Fruit fly (Drosophila melanogaster) whole organism, larva: Measurements from ENCODE around the gene Sgs3.

Experiments used
- noc ChIP-seq: fragments of 200-800 bp; sonication (Bioruptor generic); optimal IDR thresholded peaks from 3 replicates; lab custom pipeline; 2019; ENCODE audit warnings: missing biosample characterization, mild to moderate bottlenecking, missing genetic modification characterization, moderate library complexity

The Sgs3 gene

DNA sequence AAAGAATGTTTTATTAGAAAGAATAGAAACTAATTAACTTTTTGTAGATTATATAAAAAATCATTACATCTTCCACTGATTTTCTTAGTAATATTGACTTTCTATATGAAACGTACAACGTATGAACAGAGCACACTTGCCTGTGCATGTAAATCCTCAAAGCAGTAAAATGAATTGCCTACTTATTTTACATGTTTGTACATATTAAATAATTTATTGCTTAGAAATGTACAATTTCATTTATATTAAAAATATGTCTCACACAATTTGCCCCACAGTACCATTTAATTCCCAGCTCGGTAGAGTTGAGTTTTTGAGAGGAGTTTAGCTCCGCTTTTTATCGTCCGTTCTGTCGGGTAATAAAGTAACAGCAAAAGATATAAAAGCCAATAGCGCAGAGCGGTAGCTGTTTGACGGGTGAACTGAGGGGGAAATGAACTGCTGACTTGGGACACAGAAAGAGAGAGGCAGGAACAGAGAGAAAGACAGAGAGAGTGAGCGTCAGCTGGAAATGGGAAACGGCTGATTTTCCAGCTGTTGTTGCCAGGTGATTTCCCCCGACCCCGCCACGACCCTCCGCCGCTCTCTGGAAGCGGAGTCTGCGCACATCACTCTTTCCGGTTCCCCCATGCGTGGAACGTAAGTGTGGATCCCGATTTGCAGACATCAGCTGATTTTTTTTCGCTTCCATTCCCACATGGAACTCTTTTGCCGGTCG, 18.8 kb upstream of the Sgs3 start:
- no peak for TF ChIP-seq noc (tag; lab: Kevin White, UChicago)

DNA sequence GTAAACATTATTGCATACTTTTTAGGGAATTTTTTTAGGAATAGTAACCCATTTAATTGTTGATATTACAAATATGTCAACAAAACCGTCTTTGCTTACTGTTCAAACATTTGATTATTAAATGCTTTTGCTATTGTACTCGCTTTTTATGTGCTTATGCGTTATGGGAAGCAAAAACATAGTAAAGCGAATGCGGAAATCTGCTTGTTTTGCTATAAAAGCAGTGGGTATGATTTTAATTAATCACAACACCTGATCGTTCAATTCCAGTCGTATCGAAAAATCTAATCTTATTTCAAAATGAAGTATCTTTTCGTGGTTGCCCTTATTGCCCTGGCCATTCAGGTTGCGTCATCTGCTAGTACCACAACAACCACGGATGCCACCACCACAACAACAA, 3.7 kb upstream of the Sgs3 start, which contains the start of gene CG33500:
Gene CG33500, plus strand, starts transcription at position 301 of the 400 bp plus-strand sequence.
- no peak for TF ChIP-seq noc (tag; lab: Kevin White, UChicago)

DNA sequence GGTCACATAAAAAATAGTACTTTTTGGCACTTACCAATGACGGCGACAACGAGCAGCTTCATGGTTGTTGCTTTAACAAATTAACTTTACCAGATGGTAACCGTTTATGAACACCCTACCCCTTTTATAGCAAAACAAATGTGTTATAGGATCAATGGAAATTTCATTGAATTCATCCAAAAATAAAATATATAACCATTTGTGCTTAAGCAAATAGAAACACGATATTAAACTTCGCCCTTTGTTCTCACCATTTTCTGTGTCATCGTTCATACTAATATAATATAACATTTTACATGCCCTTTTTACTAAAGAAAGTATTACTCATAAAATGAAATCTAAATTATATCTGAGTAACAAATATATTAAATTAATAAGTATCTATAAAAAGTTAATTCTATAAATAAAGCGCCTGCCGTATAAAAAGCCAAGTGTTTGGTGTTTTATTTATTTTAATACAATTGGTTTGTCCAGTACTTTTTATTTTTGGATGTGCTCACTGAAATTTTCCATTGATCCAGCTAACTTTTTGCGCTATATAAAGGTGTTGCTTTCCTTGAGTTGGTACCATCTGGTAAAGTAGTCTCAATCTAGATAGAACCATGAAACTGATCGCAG, 2.6 kb upstream of the Sgs3 start, which contains the start of the genes Sgs8 and Sgs7:
Gene Sgs8, minus strand, starts transcription at position 101 of the 618 bp plus-strand sequence.
Gene Sgs7, plus strand, starts transcription at position 568 of the 618 bp plus-strand sequence.
- TF ChIP-seq noc (tag; lab: Kevin White, UChicago) = no peak

DNA sequence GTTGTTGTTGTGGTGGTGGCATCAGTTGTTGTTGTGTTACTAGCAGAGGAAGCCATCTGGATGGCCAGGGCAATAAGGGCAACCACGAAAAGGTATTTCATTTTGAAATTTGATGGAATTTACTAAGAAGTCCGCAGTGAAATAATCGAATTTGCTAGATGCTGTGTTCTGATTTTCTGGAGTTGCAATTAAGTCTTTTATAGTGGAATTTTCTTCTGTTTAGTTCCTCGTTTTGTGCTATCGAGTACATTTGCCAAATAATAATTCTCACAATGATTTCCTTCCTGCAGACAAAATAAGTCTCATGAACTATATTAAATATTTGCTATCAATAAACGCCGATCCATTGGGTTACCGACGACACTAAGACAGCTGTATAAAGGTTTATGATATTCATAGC, 1.5 kb upstream of the Sgs3 start, which contains the start of gene CG33272:
Gene CG33272, minus strand, starts transcription at position 101 of the 400 bp plus-strand sequence.
- TF ChIP-seq noc (tag; lab: Kevin White, UChicago) = no peak

dm6 chr3L:11511243-11511642, 778 bp upstream of the Sgs3 start:
- no peak for TF ChIP-seq noc (tag; lab: Kevin White, UChicago)

dm6 chr3L:11513405-11513804, 1.4 kb downstream of the Sgs3 start, which contains the start of gene CG7512:
Gene CG7512 (plus strand): TSS chr3L:11513705.
- no peak for TF ChIP-seq noc (tag; lab: Kevin White, UChicago)

- peak; percentile 6 for TF ChIP-seq noc (tag; lab: Kevin White, UChicago)
Measured at dm6 chr3L:11515349-11516079, 3.5 kb downstream of the Sgs3 start.

- TF ChIP-seq noc (tag; lab: Kevin White, UChicago) = no peak
Measured at dm6 chr3L:11516229-11516628, 4.2 kb downstream of the Sgs3 start.

dm6 chr3L:11522613-11523012, 10.6 kb downstream of the Sgs3 start, which contains the start of the genes CG11714 and Fuca:
Gene CG11714 (minus strand): TSS chr3L:11522713.
Gene Fuca (minus strand): TSS chr3L:11522713.
- no peak for TF ChIP-seq noc (tag; lab: Kevin White, UChicago)

DNA sequence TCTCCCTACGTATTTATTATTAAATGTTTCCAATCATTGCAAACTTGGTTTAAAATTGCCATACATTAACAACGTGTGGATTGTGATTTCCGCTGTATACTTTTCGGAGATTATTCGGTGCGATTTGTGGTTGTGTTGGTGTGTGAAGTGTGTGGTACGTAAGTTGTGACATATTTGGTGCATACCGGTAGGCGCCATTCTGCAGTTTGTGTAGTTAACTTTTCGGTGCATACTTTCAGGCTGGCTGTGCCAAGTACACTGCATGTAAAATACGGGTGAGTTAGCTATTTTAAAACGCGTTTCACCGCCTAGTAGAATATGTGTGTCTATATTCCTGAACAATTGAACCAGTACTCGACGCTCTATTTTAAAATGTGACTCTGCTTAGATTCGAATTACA, 11.3 kb downstream of the Sgs3 start:
- TF ChIP-seq noc (tag; lab: Kevin White, UChicago) = no peak

dm6 chr3L:11525765-11526164, 13.7 kb downstream of the Sgs3 start:
- TF ChIP-seq noc (tag; lab: Kevin White, UChicago) = no peak

DNA sequence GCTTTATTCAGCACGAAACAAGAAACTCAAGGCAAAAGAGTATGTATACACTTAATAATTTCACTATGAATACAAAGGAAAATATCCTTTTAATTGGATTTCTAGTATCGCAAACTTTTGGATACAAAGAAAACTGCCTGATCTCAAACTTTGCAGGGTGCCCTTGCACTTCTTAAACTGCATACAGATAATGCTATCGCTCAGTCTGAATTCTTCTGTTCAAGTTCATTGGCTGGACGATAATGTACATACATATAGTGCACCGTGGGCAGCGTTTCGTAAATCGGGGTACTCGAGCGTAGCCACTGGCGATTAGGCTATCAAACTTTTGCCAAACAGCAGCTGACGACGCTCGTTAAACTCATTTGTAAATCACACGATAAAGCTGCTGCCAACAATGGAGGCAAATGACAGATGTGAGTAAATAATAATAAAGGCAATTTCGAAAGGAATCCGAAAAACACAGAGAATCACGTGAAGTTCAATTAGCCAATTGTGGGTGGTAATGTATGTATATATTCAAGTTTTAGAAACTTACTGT, 14.7 kb downstream of the Sgs3 start:
- TF ChIP-seq noc (tag; lab: Kevin White, UChicago) = no peak

DNA sequence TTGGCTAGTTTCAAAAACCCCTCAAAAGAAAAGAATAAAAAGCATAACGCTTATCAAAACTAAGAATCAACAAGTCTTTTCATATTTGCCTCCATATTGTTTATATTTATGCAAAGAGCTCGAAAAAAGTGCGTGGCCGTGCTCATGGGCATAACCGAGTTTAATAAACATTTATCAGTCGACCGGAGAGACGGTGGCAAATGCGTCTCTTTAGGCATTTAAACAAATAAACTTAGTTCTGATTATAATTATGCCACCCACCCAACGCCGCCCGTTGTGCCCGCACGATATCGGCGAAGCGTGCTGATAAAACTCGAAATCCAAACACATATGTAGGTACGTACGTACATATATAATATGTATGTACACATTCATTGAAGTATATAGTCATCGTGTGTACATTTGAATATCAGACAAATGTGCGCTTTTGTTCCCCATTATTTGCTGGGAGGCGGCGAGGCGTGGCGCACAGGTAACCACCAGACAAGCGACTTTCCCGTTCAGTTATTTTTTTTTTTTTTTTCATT, 16.4 kb downstream of the Sgs3 start:
- TF ChIP-seq noc (tag; lab: Kevin White, UChicago) = no peak

DNA sequence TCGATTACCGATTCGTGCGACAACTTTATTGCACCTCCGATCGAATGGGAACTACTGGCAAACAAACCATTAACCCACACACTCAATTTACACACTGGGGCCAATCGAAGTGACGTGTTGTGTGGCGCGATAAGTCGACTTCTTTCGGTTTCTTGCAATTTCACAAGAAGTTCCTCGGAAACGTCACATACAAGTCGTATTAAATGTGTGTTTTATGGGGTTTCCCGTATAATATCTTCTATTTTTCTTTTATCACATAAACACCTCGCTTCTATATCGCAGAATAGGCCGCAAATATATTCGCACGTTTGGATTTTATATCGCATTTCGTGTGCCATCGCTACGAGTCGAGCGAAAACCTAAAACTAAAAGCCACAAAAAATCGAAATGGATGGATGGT, 17.7 kb downstream of the Sgs3 start:
- no peak for TF ChIP-seq noc (tag; lab: Kevin White, UChicago)

dm6 chr3L:11530370-11530769, 18.3 kb downstream of the Sgs3 start:
- no peak for TF ChIP-seq noc (tag; lab: Kevin White, UChicago)
